Worm (Caenorhabditis elegans) whole organism, early embryonic: ENCODE data around the gene F32H5.3.

Source experiments
- B0310.2 ChIP-seq: sonication (generic microtip); optimal IDR thresholded peaks from 2 replicates; lab custom pipeline; 2016; ENCODE audit warnings: mild to moderate bottlenecking, missing genetic modification characterization, missing compliant biosample characterization
- F13C5.2 ChIP-seq: sonication (generic microtip); optimal IDR thresholded peaks from 2 replicates; lab custom pipeline; 2017; ENCODE audit warnings: mild to moderate bottlenecking, missing genetic modification characterization, inconsistent platforms, missing compliant biosample characterization
- aly-1 ChIP-seq: sonication (generic microtip); optimal IDR thresholded peaks from 2 replicates; lab custom pipeline; 2016; ENCODE audit warnings: missing genetic modification characterization, missing compliant biosample characterization
- ama-1 ChIP-seq: fragments of 150-350 bp; optimal IDR thresholded peaks from 2 replicates; lab custom pipeline; 2014
- ets-7 ChIP-seq: sonication (generic microtip); optimal IDR thresholded peaks from 2 replicates; lab custom pipeline; 2016; ENCODE audit warnings: missing genotype, missing genetic modification characterization, missing compliant biosample characterization
- flt-1 ChIP-seq: fragments of 200-800 bp; sonication (Bioruptor generic); IDR thresholded peaks from 2 replicates; pipeline ENCODE4 v1.3.6; 2022; ENCODE audit warnings: missing genetic modification characterization, missing compliant biosample characterization
- hmbx-1 ChIP-seq: sonication (generic microtip); optimal IDR thresholded peaks from 2 replicates; lab custom pipeline; 2016; ENCODE audit warnings: mild to moderate bottlenecking, missing genetic modification characterization, missing compliant biosample characterization
- hnd-1 ChIP-seq: sonication (generic microtip); optimal IDR thresholded peaks from 2 replicates; lab custom pipeline; 2016; ENCODE audit warnings: missing genetic modification characterization, missing compliant biosample characterization
- sea-1 ChIP-seq: fragments of 200-800 bp; sonication (Bioruptor generic); conservative IDR thresholded peaks from 2 replicates; pipeline ENCODE4 v1.3.6; 2022; ENCODE audit warnings: missing genetic modification characterization, missing compliant biosample characterization
- tra-4 ChIP-seq: sonication (generic microtip); optimal IDR thresholded peaks from 2 replicates; lab custom pipeline; 2017; ENCODE audit warnings: missing genetic modification characterization, missing compliant biosample characterization

ce11 chrV:13351773-13352172 lies 7.4 kb upstream of the F32H5.3 start:
- TF ChIP-seq ama-1 (lab: Kevin White, UChicago) (no peak), ets-7 (tag; lab: Kevin White, UChicago) (no peak), hnd-1 (tag; lab: Kevin White, UChicago) (no peak), flt-1 (no peak), tra-4 (no peak), F13C5.2 (tag; lab: Kevin White, UChicago) (no peak), B0310.2 (tag; lab: Kevin White, UChicago) (no peak), hmbx-1 (tag; lab: Kevin White, UChicago) (no peak), aly-1 (tag; lab: Kevin White, UChicago) (no peak), sea-1 (GFP tag; lab: Robert Waterston, UW) (no peak)
